Fruit fly (Drosophila melanogaster) whole organism, adult: ENCODE data around the gene CG14445.
A peak's percentile ranks its signal among the peaks of the same experiment; 100 is the strongest.

Source experiments
- CG11617 ChIP-seq: fragments of 200-800 bp; sonication (Bioruptor generic); optimal IDR thresholded peaks from 2 replicates; lab custom pipeline; 2017; ENCODE audit warnings: mild to moderate bottlenecking, missing biosample characterization, missing genetic modification reagents, missing genetic modification characterization
- CG12768 ChIP-seq: fragments of 200-800 bp; sonication (Bioruptor generic); optimal IDR thresholded peaks from 2 replicates; lab custom pipeline; 2017; ENCODE audit warnings: missing biosample characterization, missing genetic modification characterization, mild to moderate bottlenecking, moderate library complexity, missing genetic modification reagents
- CG14711 ChIP-seq: fragments of 200-800 bp; sonication (Bioruptor generic); optimal IDR thresholded peaks from 2 replicates; lab custom pipeline; 2018; ENCODE audit warnings: missing biosample characterization, mild to moderate bottlenecking, missing genetic modification characterization, moderate library complexity
- CG1620 ChIP-seq: fragments of 200-800 bp; sonication (Bioruptor generic); optimal IDR thresholded peaks from 2 replicates; lab custom pipeline; 2016; ENCODE audit warnings: missing biosample characterization, missing genetic modification characterization
- CG33017 ChIP-seq: fragments of 200-800 bp; sonication (Bioruptor generic); optimal IDR thresholded peaks from 2 replicates; lab custom pipeline; 2018; ENCODE audit warnings: missing biosample characterization, mild to moderate bottlenecking, missing genetic modification characterization, moderate library complexity
- CG5204 ChIP-seq: fragments of 200-800 bp; sonication (Bioruptor generic); optimal IDR thresholded peaks from 2 replicates; lab custom pipeline; 2016; ENCODE audit warnings: missing biosample characterization, missing genetic modification characterization
- CG7045 ChIP-seq: fragments of 200-800 bp; sonication (Bioruptor generic); optimal IDR thresholded peaks from 2 replicates; lab custom pipeline; 2017; ENCODE audit warnings: missing biosample characterization, mild to moderate bottlenecking, missing genetic modification characterization
- CG7101 ChIP-seq: fragments of 200-800 bp; sonication (Bioruptor generic); optimal IDR thresholded peaks from 2 replicates; lab custom pipeline; 2018; ENCODE audit warnings: missing biosample characterization, mild to moderate bottlenecking, missing genetic modification characterization, moderate library complexity
- Clk ChIP-seq: fragments of 200-800 bp; sonication (Bioruptor generic); optimal IDR thresholded peaks from 2 replicates; lab custom pipeline; 2017; ENCODE audit warnings: missing biosample characterization, missing genetic modification characterization
- Crg-1 ChIP-seq: fragments of 200-800 bp; sonication (Bioruptor generic); optimal IDR thresholded peaks from 2 replicates; lab custom pipeline; 2016; ENCODE audit warnings: missing biosample characterization, missing genetic modification characterization
- Hr96 ChIP-seq: fragments of 200-800 bp; sonication (Bioruptor generic); optimal IDR thresholded peaks from 2 replicates; lab custom pipeline; 2016; ENCODE audit warnings: missing biosample characterization, missing genetic modification characterization
- Mnt ChIP-seq: fragments of 200-800 bp; sonication (Bioruptor generic); optimal IDR thresholded peaks from 2 replicates; lab custom pipeline; 2016; ENCODE audit warnings: missing biosample characterization, mild to moderate bottlenecking, missing genetic modification characterization
- bab1 ChIP-seq: fragments of 200-800 bp; sonication (Bioruptor generic); optimal IDR thresholded peaks from 3 replicates; lab custom pipeline; 2019; ENCODE audit warnings: missing biosample characterization, mild to moderate bottlenecking, missing genetic modification characterization, moderate library complexity
- cic ChIP-seq: fragments of 200-800 bp; sonication (Bioruptor generic); optimal IDR thresholded peaks from 2 replicates; lab custom pipeline; 2017; ENCODE audit warnings: missing biosample characterization, mild to moderate bottlenecking, missing genetic modification characterization, moderate library complexity
- cnc ChIP-seq, 2 experiments: fragments of >200 bp; optimal IDR thresholded peaks; 2 replicates each; lab custom pipeline; 2017
- kay ChIP-seq: fragments of 200-800 bp; sonication (Bioruptor generic); peaks from one replicate; lab custom pipeline; 2016; ENCODE audit warnings: missing biosample characterization, missing genetic modification characterization, borderline replicate concordance
- ovo ChIP-seq: fragments of 200-800 bp; sonication (Bioruptor generic); optimal IDR thresholded peaks from 2 replicates; lab custom pipeline; 2016; ENCODE audit warnings: missing biosample characterization, missing genetic modification characterization
- pad ChIP-seq: fragments of 200-800 bp; sonication (Bioruptor generic); optimal IDR thresholded peaks from 3 replicates; lab custom pipeline; 2017; ENCODE audit warnings: missing biosample characterization, missing genetic modification characterization, mild to moderate bottlenecking, moderate library complexity, missing genetic modification reagents
- tj ChIP-seq: fragments of 200-800 bp; sonication (Bioruptor generic); optimal IDR thresholded peaks from 3 replicates; lab custom pipeline; 2017; ENCODE audit warnings: missing biosample characterization, mild to moderate bottlenecking, missing genetic modification characterization, moderate library complexity
- toe ChIP-seq: fragments of 200-800 bp; sonication (Bioruptor generic); optimal IDR thresholded peaks from 2 replicates; lab custom pipeline; 2016; ENCODE audit warnings: missing biosample characterization, missing genetic modification characterization

CG14445 gene

dm6 chrX:6259696-6260095 is 22.6 kb downstream of the CG14445 start:
- TF ChIP-seq cic, result no peak

DNA sequence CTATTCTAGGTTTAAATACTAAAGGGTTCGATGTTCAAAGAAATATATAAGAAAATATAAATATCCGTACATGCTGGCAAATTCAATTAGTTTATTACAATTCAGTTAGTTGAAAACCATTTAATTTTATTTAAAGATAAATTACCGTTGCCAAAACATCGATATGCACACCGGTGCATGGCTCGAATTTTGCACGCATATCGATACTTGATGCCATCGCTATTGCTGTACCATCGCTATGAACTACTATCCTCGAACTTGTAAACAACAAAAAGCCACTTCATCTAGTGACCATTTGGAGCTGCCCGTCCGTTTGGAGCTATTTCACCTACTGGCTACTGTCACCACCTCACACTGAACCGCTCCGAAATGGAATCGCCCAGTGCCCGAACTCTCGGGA is 23.8 kb downstream of the CG14445 start, which contains the start of gene Josd:
Gene Josd, plus strand, starts transcription at position 270 of the 400 bp plus-strand sequence.
- peak; percentile 24 for TF ChIP-seq Mnt
- TF ChIP-seq Clk (GFP tag; lab: Kevin White, UChicago), result no peak
- TF ChIP-seq pad (GFP tag; lab: Kevin White, UChicago), result no peak
- peak; percentile 7 for TF ChIP-seq CG1620 (GFP tag; lab: Kevin White, UChicago)
- TF ChIP-seq bab1, result peak; percentile 48
- peak; percentile 16 for TF ChIP-seq toe (GFP tag; lab: Kevin White, UChicago)

DNA sequence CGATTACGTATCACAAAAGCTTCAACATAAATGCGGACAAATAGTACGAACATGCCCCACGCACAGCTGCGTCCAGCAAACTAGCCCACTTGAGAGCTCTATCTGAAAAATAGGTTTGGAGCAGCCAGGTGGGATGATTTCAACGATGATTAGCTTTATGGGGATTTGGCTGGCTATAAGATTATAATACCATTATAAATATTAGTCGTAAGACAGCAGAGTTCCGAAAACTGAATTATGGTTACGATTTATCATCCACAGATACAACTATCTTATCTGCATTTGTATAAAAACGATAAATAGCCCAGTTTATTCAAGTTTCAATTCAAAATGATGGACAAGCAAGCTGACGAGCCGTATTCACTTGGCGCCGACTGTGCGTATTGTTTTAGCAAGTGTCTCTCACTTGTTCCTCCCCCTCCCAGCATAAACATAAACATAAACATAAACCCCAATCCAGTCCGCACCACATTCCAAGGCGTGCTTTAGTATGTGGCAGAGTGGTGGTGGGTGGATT is 26.6 kb downstream of the CG14445 start:
- TF ChIP-seq bab1, result peak; percentile 12
- no peak for TF ChIP-seq CG5204 (GFP tag; lab: Kevin White, UChicago)

DNA sequence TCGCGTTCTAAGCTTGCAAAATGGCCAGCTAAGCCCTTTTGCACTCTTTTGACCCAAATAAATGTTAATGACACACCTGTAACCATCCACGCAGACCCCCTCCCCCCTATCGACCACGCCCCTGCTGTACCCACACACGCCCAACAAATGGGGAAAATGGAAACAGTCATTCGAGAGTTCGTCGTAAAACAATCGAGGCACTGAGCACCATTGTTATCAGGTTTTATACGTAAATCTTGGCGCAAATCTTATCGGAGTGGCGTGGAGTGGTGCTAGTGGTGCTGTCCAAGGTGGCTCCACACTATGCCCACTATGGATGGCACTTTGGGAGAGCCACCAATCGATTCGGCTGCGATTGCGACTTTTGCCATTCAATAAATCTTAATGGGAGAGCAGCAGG is 27.3 kb downstream of the CG14445 start:
- TF ChIP-seq tj (GFP tag; lab: Kevin White, UChicago) (peak; percentile 50), cic (peak; percentile 12), CG11617 (GFP tag; lab: Kevin White, UChicago) (no peak)

DNA sequence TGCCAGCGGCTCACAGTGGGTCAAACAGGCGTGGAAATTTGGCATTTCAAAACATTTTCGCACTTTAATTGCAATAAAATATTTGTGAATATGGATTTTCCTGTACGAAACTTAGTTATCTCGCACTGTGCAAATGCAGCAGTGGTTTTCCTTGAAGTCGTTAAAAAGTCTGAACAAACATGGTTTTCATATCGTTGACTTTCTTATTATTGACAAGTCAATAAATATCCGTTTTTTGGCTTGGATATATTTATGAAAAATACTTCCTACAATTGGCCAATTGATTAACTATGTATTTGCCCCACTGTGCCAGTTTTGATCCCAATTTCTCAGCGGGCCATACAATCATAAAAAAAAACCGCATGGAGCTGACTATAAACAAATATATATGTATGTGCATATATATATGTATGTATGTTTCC is 28.4 kb downstream of the CG14445 start:
- TF ChIP-seq Clk (GFP tag; lab: Kevin White, UChicago), result peak; percentile 48
- peak; percentile 84 for TF ChIP-seq Crg-1 (GFP tag; lab: Kevin White, UChicago)
- peak; percentile 78 for TF ChIP-seq Mnt
- peak; percentile 72 for TF ChIP-seq tj (GFP tag; lab: Kevin White, UChicago)
- peak; percentile 86 for TF ChIP-seq CG7101 (tag; lab: Kevin White, UChicago)
- TF ChIP-seq bab1, result peak; percentile 95
- TF ChIP-seq toe (GFP tag; lab: Kevin White, UChicago), result peak; percentile 45
- no peak for TF ChIP-seq Hr96
- peak; percentile 68 for TF ChIP-seq CG33017 (tag; lab: Kevin White, UChicago)
- TF ChIP-seq CG14711 (tag; lab: Kevin White, UChicago), result peak; percentile 79
- peak; percentile 86 for TF ChIP-seq CG1620 (GFP tag; lab: Kevin White, UChicago)
- TF ChIP-seq pad (GFP tag; lab: Kevin White, UChicago), result peak; percentile 62
- TF ChIP-seq CG7045 (GFP tag; lab: Kevin White, UChicago), result peak; percentile 69
- TF ChIP-seq CG11617 (GFP tag; lab: Kevin White, UChicago), result peak; percentile 93
- no peak for TF ChIP-seq cic
- TF ChIP-seq ovo (GFP tag; lab: Kevin White, UChicago), result peak; percentile 56
- no peak for TF ChIP-seq kay (GFP tag; lab: Kevin White, UChicago)
- peak; percentile 41 for TF ChIP-seq CG12768 (GFP tag; lab: Kevin White, UChicago)
- no peak for TF ChIP-seq cnc (optimal IDR thresholded peaks at IDR 0.05; lab: Kevin White, UChicago)
- peak; percentile 60 for TF ChIP-seq CG5204 (GFP tag; lab: Kevin White, UChicago)

DNA sequence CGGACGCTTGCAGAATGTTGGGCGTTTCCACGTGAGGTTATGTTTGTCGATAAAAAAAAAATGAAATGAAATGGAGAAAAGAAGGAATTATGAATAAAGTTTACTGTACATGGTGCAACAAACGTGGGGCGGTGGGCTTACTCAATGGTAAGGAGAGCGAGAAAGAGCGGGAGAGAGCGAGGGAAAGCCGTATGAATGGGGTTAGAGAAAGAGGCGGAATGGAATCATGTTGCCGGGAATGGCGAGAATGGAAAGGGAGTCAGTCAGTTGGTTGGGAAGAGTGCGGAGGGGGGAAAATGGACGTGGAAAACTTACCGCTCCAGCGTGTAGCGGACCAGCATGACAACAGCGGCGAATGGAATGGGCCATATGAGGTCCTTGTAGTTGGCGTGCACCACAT is 29.0 kb downstream of the CG14445 start:
- TF ChIP-seq kay (GFP tag; lab: Kevin White, UChicago) (no peak), CG7045 (GFP tag; lab: Kevin White, UChicago) (no peak), tj (GFP tag; lab: Kevin White, UChicago) (no peak), ovo (GFP tag; lab: Kevin White, UChicago) (no peak), toe (GFP tag; lab: Kevin White, UChicago) (no peak), pad (GFP tag; lab: Kevin White, UChicago) (peak; percentile 60), Clk (GFP tag; lab: Kevin White, UChicago) (no peak), CG12768 (GFP tag; lab: Kevin White, UChicago) (no peak)

DNA sequence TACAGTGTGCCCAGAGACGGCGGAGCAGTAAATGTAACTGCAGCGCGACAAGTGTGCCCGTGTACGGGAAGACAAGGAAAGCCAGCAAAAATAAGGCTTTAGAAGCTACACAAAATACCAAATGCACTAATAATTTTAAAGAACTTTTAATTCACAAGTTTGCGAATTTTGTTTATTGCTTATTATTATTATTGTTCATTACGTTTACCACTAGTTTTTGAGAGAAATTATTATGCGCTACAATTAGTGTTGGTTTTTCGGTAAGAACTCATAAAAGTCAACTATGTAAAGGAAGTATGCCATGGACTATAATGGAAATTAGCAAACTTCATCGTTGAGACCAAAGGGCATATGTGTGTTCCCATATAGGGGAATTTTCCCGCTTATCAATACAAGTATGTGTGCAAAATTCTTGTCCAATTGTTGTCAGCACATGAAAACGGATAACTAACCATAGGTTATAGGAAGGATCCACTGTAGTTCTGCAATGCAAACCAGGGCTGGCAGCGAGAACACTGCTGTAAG is 30.1 kb downstream of the CG14445 start, which contains the start of gene schlank:
Gene schlank, minus strand, starts transcription at position 42 of the 525 bp plus-strand sequence.
- no peak for TF ChIP-seq CG5204 (GFP tag; lab: Kevin White, UChicago)
- TF ChIP-seq CG12768 (GFP tag; lab: Kevin White, UChicago), result peak; percentile 36
- TF ChIP-seq Hr96, result no peak
- peak; percentile 43 for TF ChIP-seq Crg-1 (GFP tag; lab: Kevin White, UChicago)
- TF ChIP-seq CG7045 (GFP tag; lab: Kevin White, UChicago), result no peak
- TF ChIP-seq CG33017 (tag; lab: Kevin White, UChicago), result no peak
- TF ChIP-seq CG7101 (tag; lab: Kevin White, UChicago), result peak; percentile 46
- TF ChIP-seq bab1, result no peak
- TF ChIP-seq cic, result no peak
- TF ChIP-seq CG14711 (tag; lab: Kevin White, UChicago), result no peak
- TF ChIP-seq CG11617 (GFP tag; lab: Kevin White, UChicago), result peak; percentile 44
- TF ChIP-seq Mnt, result no peak
- TF ChIP-seq tj (GFP tag; lab: Kevin White, UChicago), result no peak
- peak; percentile 67 for TF ChIP-seq toe (GFP tag; lab: Kevin White, UChicago)
- TF ChIP-seq ovo (GFP tag; lab: Kevin White, UChicago), result peak; percentile 30
- peak; percentile 33 for TF ChIP-seq CG1620 (GFP tag; lab: Kevin White, UChicago)
- peak; percentile 25 for TF ChIP-seq pad (GFP tag; lab: Kevin White, UChicago)
- no peak for TF ChIP-seq Clk (GFP tag; lab: Kevin White, UChicago)
- no peak for TF ChIP-seq kay (GFP tag; lab: Kevin White, UChicago)
- no peak for TF ChIP-seq cnc (optimal IDR thresholded peaks at IDR 0.05; lab: Kevin White, UChicago)
